Fruit fly (Drosophila melanogaster) whole organism, adult: ENCODE measurements around the gene CG46313.
A peak's percentile ranks its signal among the peaks of the same experiment; 100 is the strongest.

Experiments used
- CG11617 ChIP-seq: fragments of 200-800 bp; sonication (Bioruptor generic); optimal IDR thresholded peaks from 2 replicates; lab custom pipeline; 2017; ENCODE audit warnings: mild to moderate bottlenecking, missing biosample characterization, missing genetic modification reagents, missing genetic modification characterization
- CG12768 ChIP-seq: fragments of 200-800 bp; sonication (Bioruptor generic); optimal IDR thresholded peaks from 2 replicates; lab custom pipeline; 2017; ENCODE audit warnings: missing biosample characterization, missing genetic modification characterization, mild to moderate bottlenecking, moderate library complexity, missing genetic modification reagents
- CG14711 ChIP-seq: fragments of 200-800 bp; sonication (Bioruptor generic); optimal IDR thresholded peaks from 2 replicates; lab custom pipeline; 2018; ENCODE audit warnings: missing biosample characterization, mild to moderate bottlenecking, missing genetic modification characterization, moderate library complexity
- CG1620 ChIP-seq: fragments of 200-800 bp; sonication (Bioruptor generic); optimal IDR thresholded peaks from 2 replicates; lab custom pipeline; 2016; ENCODE audit warnings: missing biosample characterization, missing genetic modification characterization
- CG33017 ChIP-seq: fragments of 200-800 bp; sonication (Bioruptor generic); optimal IDR thresholded peaks from 2 replicates; lab custom pipeline; 2018; ENCODE audit warnings: missing biosample characterization, mild to moderate bottlenecking, missing genetic modification characterization, moderate library complexity
- CG5204 ChIP-seq: fragments of 200-800 bp; sonication (Bioruptor generic); optimal IDR thresholded peaks from 2 replicates; lab custom pipeline; 2016; ENCODE audit warnings: missing biosample characterization, missing genetic modification characterization
- CG7045 ChIP-seq: fragments of 200-800 bp; sonication (Bioruptor generic); optimal IDR thresholded peaks from 2 replicates; lab custom pipeline; 2017; ENCODE audit warnings: missing biosample characterization, mild to moderate bottlenecking, missing genetic modification characterization
- CG7101 ChIP-seq: fragments of 200-800 bp; sonication (Bioruptor generic); optimal IDR thresholded peaks from 2 replicates; lab custom pipeline; 2018; ENCODE audit warnings: missing biosample characterization, mild to moderate bottlenecking, missing genetic modification characterization, moderate library complexity
- Clk ChIP-seq: fragments of 200-800 bp; sonication (Bioruptor generic); optimal IDR thresholded peaks from 2 replicates; lab custom pipeline; 2017; ENCODE audit warnings: missing biosample characterization, missing genetic modification characterization
- Crg-1 ChIP-seq: fragments of 200-800 bp; sonication (Bioruptor generic); optimal IDR thresholded peaks from 2 replicates; lab custom pipeline; 2016; ENCODE audit warnings: missing biosample characterization, missing genetic modification characterization
- Hr96 ChIP-seq: fragments of 200-800 bp; sonication (Bioruptor generic); optimal IDR thresholded peaks from 2 replicates; lab custom pipeline; 2016; ENCODE audit warnings: missing biosample characterization, missing genetic modification characterization
- Mnt ChIP-seq: fragments of 200-800 bp; sonication (Bioruptor generic); optimal IDR thresholded peaks from 2 replicates; lab custom pipeline; 2016; ENCODE audit warnings: missing biosample characterization, mild to moderate bottlenecking, missing genetic modification characterization
- bab1 ChIP-seq: fragments of 200-800 bp; sonication (Bioruptor generic); optimal IDR thresholded peaks from 3 replicates; lab custom pipeline; 2019; ENCODE audit warnings: missing biosample characterization, mild to moderate bottlenecking, missing genetic modification characterization, moderate library complexity
- cic ChIP-seq: fragments of 200-800 bp; sonication (Bioruptor generic); optimal IDR thresholded peaks from 2 replicates; lab custom pipeline; 2017; ENCODE audit warnings: missing biosample characterization, mild to moderate bottlenecking, missing genetic modification characterization, moderate library complexity
- cnc ChIP-seq, 2 experiments: fragments of >200 bp; optimal IDR thresholded peaks; 2 replicates each; lab custom pipeline; 2017
- kay ChIP-seq: fragments of 200-800 bp; sonication (Bioruptor generic); peaks from one replicate; lab custom pipeline; 2016; ENCODE audit warnings: missing biosample characterization, missing genetic modification characterization, borderline replicate concordance
- ovo ChIP-seq: fragments of 200-800 bp; sonication (Bioruptor generic); optimal IDR thresholded peaks from 2 replicates; lab custom pipeline; 2016; ENCODE audit warnings: missing biosample characterization, missing genetic modification characterization
- pad ChIP-seq: fragments of 200-800 bp; sonication (Bioruptor generic); optimal IDR thresholded peaks from 3 replicates; lab custom pipeline; 2017; ENCODE audit warnings: missing biosample characterization, missing genetic modification characterization, mild to moderate bottlenecking, moderate library complexity, missing genetic modification reagents
- tj ChIP-seq: fragments of 200-800 bp; sonication (Bioruptor generic); optimal IDR thresholded peaks from 3 replicates; lab custom pipeline; 2017; ENCODE audit warnings: missing biosample characterization, mild to moderate bottlenecking, missing genetic modification characterization, moderate library complexity
- toe ChIP-seq: fragments of 200-800 bp; sonication (Bioruptor generic); optimal IDR thresholded peaks from 2 replicates; lab custom pipeline; 2016; ENCODE audit warnings: missing biosample characterization, missing genetic modification characterization

The CG46313 gene

dm6 chr3R:26968313-26968605, 10.1 kb upstream of the CG46313 start:
- TF ChIP-seq kay (GFP tag; lab: Kevin White, UChicago) (peak; percentile 57), CG12768 (GFP tag; lab: Kevin White, UChicago) (no peak), cic (GFP tag; lab: Kevin White, UChicago) (no peak)

dm6 chr3R:26968823-26969638, 9.3 kb upstream of the CG46313 start:
- TF ChIP-seq CG7045 (no peak), CG33017 (tag; lab: Kevin White, UChicago) (peak; percentile 8), bab1 (peak; percentile 50), tj (GFP tag; lab: Kevin White, UChicago) (peak; percentile 96), kay (GFP tag; lab: Kevin White, UChicago) (peak; percentile 26), CG14711 (tag; lab: Kevin White, UChicago) (no peak)

- peak; percentile 24 for TF ChIP-seq CG14711 (tag; lab: Kevin White, UChicago)
- TF ChIP-seq CG12768 (GFP tag; lab: Kevin White, UChicago) = no peak
- TF ChIP-seq tj (GFP tag; lab: Kevin White, UChicago) = peak; percentile 22
- no peak for TF ChIP-seq CG7101
- no peak for TF ChIP-seq CG1620 (GFP tag; lab: Kevin White, UChicago)
- no peak for TF ChIP-seq cnc (optimal IDR thresholded peaks at IDR 0.05; lab: Kevin White, UChicago)
- TF ChIP-seq CG7045 = no peak
- TF ChIP-seq pad (GFP tag; lab: Kevin White, UChicago) = no peak
- TF ChIP-seq Mnt (GFP tag; lab: Kevin White, UChicago) = no peak
- no peak for TF ChIP-seq cic (GFP tag; lab: Kevin White, UChicago)
- TF ChIP-seq toe = no peak
- peak; percentile 37 for TF ChIP-seq bab1
- no peak for TF ChIP-seq Clk (GFP tag; lab: Kevin White, UChicago)
- no peak for TF ChIP-seq CG5204
- no peak for TF ChIP-seq CG33017 (tag; lab: Kevin White, UChicago)
- no peak for TF ChIP-seq CG11617 (GFP tag; lab: Kevin White, UChicago)
- no peak for TF ChIP-seq ovo
- no peak for TF ChIP-seq kay (GFP tag; lab: Kevin White, UChicago)
These were observed 8.6 kb upstream of the CG46313 start for dm6 chr3R:26969743-26970142.

- no peak for TF ChIP-seq CG7101
- TF ChIP-seq toe = no peak
- TF ChIP-seq CG7045 = no peak
- TF ChIP-seq kay (GFP tag; lab: Kevin White, UChicago) = peak; percentile 29
- no peak for TF ChIP-seq tj (GFP tag; lab: Kevin White, UChicago)
- TF ChIP-seq CG1620 (GFP tag; lab: Kevin White, UChicago) = no peak
- TF ChIP-seq Hr96 (GFP tag; lab: Kevin White, UChicago) = no peak
- no peak for TF ChIP-seq CG14711 (tag; lab: Kevin White, UChicago)
- no peak for TF ChIP-seq CG33017 (tag; lab: Kevin White, UChicago)
- TF ChIP-seq CG12768 (GFP tag; lab: Kevin White, UChicago) = no peak
- TF ChIP-seq bab1 = peak; percentile 42
- no peak for TF ChIP-seq Clk (GFP tag; lab: Kevin White, UChicago)
- TF ChIP-seq CG5204 = no peak
- TF ChIP-seq Crg-1 = no peak
- TF ChIP-seq CG11617 (GFP tag; lab: Kevin White, UChicago) = no peak
- TF ChIP-seq ovo = no peak
- TF ChIP-seq pad (GFP tag; lab: Kevin White, UChicago) = no peak
- no peak for TF ChIP-seq Mnt (GFP tag; lab: Kevin White, UChicago)
These were observed 1.9 kb downstream of the CG46313 start for dm6 chr3R:26980282-26980691.

dm6 chr3R:26982106-26982505, 3.8 kb downstream of the CG46313 start:
- TF ChIP-seq cnc (optimal IDR thresholded peaks at IDR 0.05; lab: Kevin White, UChicago) = no peak
- TF ChIP-seq kay (GFP tag; lab: Kevin White, UChicago) = no peak
- TF ChIP-seq CG7101 = no peak
- TF ChIP-seq bab1 = no peak
- no peak for TF ChIP-seq cic (GFP tag; lab: Kevin White, UChicago)
- TF ChIP-seq Clk (GFP tag; lab: Kevin White, UChicago) = no peak
- no peak for TF ChIP-seq Hr96 (GFP tag; lab: Kevin White, UChicago)
- TF ChIP-seq CG5204 = no peak
- TF ChIP-seq tj (GFP tag; lab: Kevin White, UChicago) = no peak
- no peak for TF ChIP-seq CG12768 (GFP tag; lab: Kevin White, UChicago)
- TF ChIP-seq CG33017 (tag; lab: Kevin White, UChicago) = no peak
- TF ChIP-seq ovo = no peak
- TF ChIP-seq CG11617 (GFP tag; lab: Kevin White, UChicago) = no peak
- TF ChIP-seq CG7045 = no peak
- no peak for TF ChIP-seq pad (GFP tag; lab: Kevin White, UChicago)
- TF ChIP-seq toe = no peak
- no peak for TF ChIP-seq CG14711 (tag; lab: Kevin White, UChicago)
- no peak for TF ChIP-seq Crg-1

- no peak for TF ChIP-seq CG33017 (tag; lab: Kevin White, UChicago)
These were observed 6.1 kb downstream of the CG46313 start for dm6 chr3R:26984437-26984836.

- no peak for TF ChIP-seq kay (GFP tag; lab: Kevin White, UChicago)
- peak; percentile 8 for TF ChIP-seq Mnt (GFP tag; lab: Kevin White, UChicago)
- no peak for TF ChIP-seq ovo
- TF ChIP-seq cic (GFP tag; lab: Kevin White, UChicago) = peak; percentile 85
- TF ChIP-seq CG33017 (tag; lab: Kevin White, UChicago) = peak; percentile 30
- TF ChIP-seq tj (GFP tag; lab: Kevin White, UChicago) = no peak
- TF ChIP-seq CG12768 (GFP tag; lab: Kevin White, UChicago) = peak; percentile 67
- no peak for TF ChIP-seq CG5204
- TF ChIP-seq cnc (optimal IDR thresholded peaks at IDR 0.05; lab: Kevin White, UChicago) = no peak
- TF ChIP-seq Crg-1 = no peak
- TF ChIP-seq CG14711 (tag; lab: Kevin White, UChicago) = peak; percentile 31
- no peak for TF ChIP-seq CG1620 (GFP tag; lab: Kevin White, UChicago)
- TF ChIP-seq Hr96 (GFP tag; lab: Kevin White, UChicago) = no peak
- TF ChIP-seq CG7101 = peak; percentile 3
- no peak for TF ChIP-seq Clk (GFP tag; lab: Kevin White, UChicago)
- no peak for TF ChIP-seq bab1
- peak; percentile 51 for TF ChIP-seq CG7045
- TF ChIP-seq pad (GFP tag; lab: Kevin White, UChicago) = no peak
- TF ChIP-seq CG11617 (GFP tag; lab: Kevin White, UChicago) = no peak
- TF ChIP-seq toe = no peak
These were observed 9.1 kb downstream of the CG46313 start for dm6 chr3R:26987455-26987854.
